Worm (Caenorhabditis elegans) whole organism, L4 larva: ENCODE results near the gene F10C2.4.

Experiments used
- R02D3.7 ChIP-seq: fragments of 150-350 bp; sonication (generic microtip); optimal IDR thresholded peaks from 3 replicates; lab custom pipeline; 2014; ENCODE audit warnings: missing biosample characterization, missing genetic modification characterization
- T20F7.1 ChIP-seq: fragments of 200-800 bp; sonication (Bioruptor generic); optimal IDR thresholded peaks from 2 replicates; lab custom pipeline; 2018; ENCODE audit warnings: mild to moderate bottlenecking, missing genetic modification characterization, missing compliant biosample characterization
- T26A8.4 ChIP-seq: fragments of 200-800 bp; sonication (Bioruptor generic); IDR thresholded peaks from 2 replicates; pipeline ENCODE4 v1.3.6; 2022; ENCODE audit warnings: missing genetic modification characterization, missing compliant biosample characterization
- Y105C5A.15 ChIP-seq: fragments of 200-800 bp; sonication (Bioruptor generic); IDR thresholded peaks from 2 replicates; pipeline ENCODE4 v1.3.6; 2022; ENCODE audit warnings: missing genetic modification characterization, missing compliant biosample characterization
- Y48G9A.11 ChIP-seq: fragments of 200-800 bp; sonication (Bioruptor generic); IDR thresholded peaks from 2 replicates; pipeline ENCODE4 v1.3.6; 2022; ENCODE audit warnings: missing genetic modification reagents, missing genetic modification characterization, missing compliant biosample characterization
- Y75B8A.6 ChIP-seq: fragments of 200-800 bp; sonication (Bioruptor generic); IDR thresholded peaks from 2 replicates; pipeline ENCODE4 v1.3.6; 2022; ENCODE audit warnings: missing genetic modification reagents, missing genetic modification characterization, missing compliant biosample characterization
- ZK337.2 ChIP-seq: fragments of 200-800 bp; sonication (Bioruptor generic); IDR thresholded peaks from 2 replicates; pipeline ENCODE4 v1.3.6; 2022; ENCODE audit warnings: missing genetic modification reagents, missing genetic modification characterization, missing compliant biosample characterization
- ZK546.5 ChIP-seq, 2 experiments: sonication (generic microtip); optimal IDR thresholded peaks; 2 replicates each; lab custom pipeline; 2017; ENCODE audit warnings: missing biosample characterization in 2 of 2, missing genetic modification characterization in 2 of 2
- aha-1 ChIP-seq: fragments of 150-350 bp; peaks from one replicate; lab custom pipeline; 2014; ENCODE audit warnings: missing biosample characterization, missing genetic modification characterization
- ama-1 ChIP-seq: fragments of 150-350 bp; optimal IDR thresholded peaks from 2 replicates; lab custom pipeline; 2014; ENCODE audit warnings: inconsistent platforms, mixed read lengths
- arid-1 ChIP-seq: fragments of 200-800 bp; sonication (Bioruptor generic); conservative IDR thresholded peaks from 2 replicates; pipeline ENCODE4 v1.3.6; 2022; ENCODE audit warnings: missing genetic modification reagents, missing genetic modification characterization, missing compliant biosample characterization
- attf-4 ChIP-seq: sonication (generic microtip); optimal IDR thresholded peaks from 3 replicates; lab custom pipeline; 2017; ENCODE audit warnings: missing biosample characterization, missing genetic modification characterization
- ceh-28 ChIP-seq: fragments of 150-350 bp; optimal IDR thresholded peaks from 2 replicates; lab custom pipeline; 2014; ENCODE audit warnings: missing biosample characterization, missing genetic modification reagents, missing genetic modification characterization
- ceh-62 ChIP-seq: sonication (generic microtip); optimal IDR thresholded peaks from 2 replicates; lab custom pipeline; 2017; ENCODE audit warnings: missing biosample characterization, missing genetic modification characterization
- ctbp-1 ChIP-seq: fragments of 200-800 bp; sonication (Bioruptor generic); IDR thresholded peaks from 2 replicates; pipeline ENCODE4 v1.3.6; 2022; ENCODE audit warnings: missing genetic modification reagents, missing genetic modification characterization, missing compliant biosample characterization
- daf-16 ChIP-seq, 3 experiments: sonication (generic microtip); optimal IDR thresholded peaks; 2 replicates each; lab custom pipeline; 2016 to 2017; ENCODE audit warnings: missing genetic modification characterization in 3 of 3, missing genetic modification reagents in 3 of 3, mild to moderate bottlenecking in 2 of 3, missing compliant biosample characterization in 2 of 3, missing biosample characterization in 1 of 3, moderate library complexity in 1 of 3
- dmd-6 ChIP-seq: fragments of 200-800 bp; sonication (Bioruptor generic); IDR thresholded peaks from 2 replicates; pipeline ENCODE4 v1.3.6; 2022; ENCODE audit warnings: missing genetic modification reagents, missing genetic modification characterization, missing compliant biosample characterization
- duxl-1 ChIP-seq: sonication (generic microtip); optimal IDR thresholded peaks from 2 replicates; lab custom pipeline; 2016; ENCODE audit warnings: mild to moderate bottlenecking, missing genetic modification characterization, moderate library complexity, missing compliant biosample characterization; ENCODE audit not compliant: poor library complexity
- dve-1 ChIP-seq: sonication (generic microtip); optimal IDR thresholded peaks from 2 replicates; lab custom pipeline; 2017; ENCODE audit warnings: antibody characterized with exemption, mild to moderate bottlenecking, missing genetic modification characterization, missing compliant biosample characterization; ENCODE audit not compliant: insufficient read depth
- egl-43 ChIP-seq: fragments of 200-800 bp; sonication (Bioruptor generic); IDR thresholded peaks from 2 replicates; pipeline ENCODE4 v1.3.6; 2022; ENCODE audit warnings: missing genetic modification reagents, missing genetic modification characterization, missing compliant biosample characterization
- fos-1 ChIP-seq: fragments of 150-350 bp; optimal IDR thresholded peaks from 2 replicates; lab custom pipeline; 2014; ENCODE audit warnings: missing biosample characterization, missing genetic modification characterization
- hlh-11 ChIP-seq: fragments of 200-800 bp; sonication (Bioruptor generic); optimal IDR thresholded peaks from 2 replicates; lab custom pipeline; 2018; ENCODE audit warnings: mild to moderate bottlenecking, missing genetic modification characterization, missing compliant biosample characterization
- hmg-1.1 ChIP-seq: fragments of 200-800 bp; sonication (Bioruptor generic); IDR thresholded peaks from 2 replicates; pipeline ENCODE4 v1.3.6; 2022; ENCODE audit warnings: missing genetic modification reagents, missing genetic modification characterization, missing compliant biosample characterization
- jun-1 ChIP-seq: fragments of 150-350 bp; optimal IDR thresholded peaks from 2 replicates; lab custom pipeline; 2014; ENCODE audit warnings: missing biosample characterization, missing genetic modification reagents, missing genetic modification characterization
- lim-7 ChIP-seq: fragments of 200-800 bp; sonication (Bioruptor generic); IDR thresholded peaks from 2 replicates; pipeline ENCODE4 v1.3.6; 2022; ENCODE audit warnings: missing genetic modification characterization, missing compliant biosample characterization
- lin-1 ChIP-seq: fragments of 200-800 bp; sonication (Bioruptor generic); IDR thresholded peaks from 2 replicates; pipeline ENCODE4 v1.3.6; 2022; ENCODE audit warnings: missing genetic modification reagents, missing genetic modification characterization, missing compliant biosample characterization
- lin-13 ChIP-seq: fragments of 150-350 bp; optimal IDR thresholded peaks from 2 replicates; lab custom pipeline; 2014; ENCODE audit warnings: missing biosample characterization, missing genetic modification reagents, missing genetic modification characterization
- lin-39 ChIP-seq: fragments of 150-350 bp; optimal IDR thresholded peaks from 2 replicates; lab custom pipeline; 2014; ENCODE audit warnings: missing biosample characterization, missing genetic modification reagents, missing genetic modification characterization
- lsy-2 ChIP-seq, 2 experiments: fragments of 150-350 bp in 1 of 2; sonication (generic microtip) in 1 of 2; optimal IDR thresholded peaks; 2 replicates each; lab custom pipeline; 2014 to 2017; ENCODE audit warnings: missing biosample characterization in 2 of 2, missing genetic modification characterization in 2 of 2
- madf-5 ChIP-seq, 2 experiments: fragments of 200-800 bp; sonication (Bioruptor generic); IDR thresholded peaks; 2 replicates each; pipeline ENCODE4 v1.3.6; 2022; ENCODE audit warnings: missing compliant biosample characterization in 2 of 2, missing genetic modification characterization in 2 of 2
- madf-9 ChIP-seq: fragments of 200-800 bp; sonication (Bioruptor generic); conservative IDR thresholded peaks from 2 replicates; pipeline ENCODE4 v1.3.6; 2022; ENCODE audit warnings: missing genetic modification reagents, missing genetic modification characterization, missing compliant biosample characterization
- mdl-1 ChIP-seq, 2 experiments: fragments of 150-350 bp in 1 of 2; sonication (generic microtip) in 1 of 2; optimal IDR thresholded peaks; 2 replicates each; lab custom pipeline; 2014 to 2017; ENCODE audit warnings: missing biosample characterization in 2 of 2, missing genetic modification characterization in 2 of 2
- mxl-2 ChIP-seq: fragments of 200-800 bp; sonication (Bioruptor generic); conservative IDR thresholded peaks from 2 replicates; pipeline ENCODE4 v1.3.6; 2022; ENCODE audit warnings: missing genetic modification reagents, missing genetic modification characterization, missing compliant biosample characterization
- nhr-10 ChIP-seq: fragments of 150-350 bp; optimal IDR thresholded peaks from 2 replicates; lab custom pipeline; 2014; ENCODE audit warnings: missing biosample characterization, missing genetic modification characterization
- nhr-111 ChIP-seq: fragments of 200-800 bp; sonication (Bioruptor generic); optimal IDR thresholded peaks from 2 replicates; lab custom pipeline; 2018; ENCODE audit warnings: mild to moderate bottlenecking, missing genetic modification characterization, missing compliant biosample characterization
- nhr-42 ChIP-seq: fragments of 200-800 bp; sonication (Bioruptor generic); IDR thresholded peaks from 2 replicates; pipeline ENCODE4 v1.3.6; 2022; ENCODE audit warnings: missing genetic modification characterization, missing compliant biosample characterization
- nhr-6 ChIP-seq: fragments of 150-350 bp; optimal IDR thresholded peaks from 2 replicates; lab custom pipeline; 2014; ENCODE audit warnings: missing biosample characterization, missing genetic modification characterization
- nhr-77 ChIP-seq: fragments of 150-350 bp; optimal IDR thresholded peaks from 2 replicates; lab custom pipeline; 2014; ENCODE audit warnings: missing biosample characterization, missing genetic modification characterization
- pha-4 ChIP-seq, 2 experiments: fragments of 150-350 bp in 1 of 2; fragments of 200-800 bp in 1 of 2; sonication (Bioruptor generic) in 1 of 2; IDR thresholded peaks in 1 of 2; optimal IDR thresholded peaks in 1 of 2; 2 replicates each; pipeline versions ENCODE4 v1.3.6 to Lab custom; 2014 to 2022; ENCODE audit warnings: missing genetic modification characterization in 2 of 2, missing genetic modification reagents in 2 of 2, missing biosample characterization in 1 of 2, missing compliant biosample characterization in 1 of 2
- php-3 ChIP-seq: fragments of 200-800 bp; sonication (Bioruptor generic); IDR thresholded peaks from 2 replicates; pipeline ENCODE4 v1.3.6; 2022; ENCODE audit warnings: missing genetic modification reagents, missing genetic modification characterization, missing compliant biosample characterization
- sdz-12 ChIP-seq: fragments of 200-800 bp; sonication (Bioruptor generic); optimal IDR thresholded peaks from 2 replicates; lab custom pipeline; 2018; ENCODE audit warnings: mild to moderate bottlenecking, missing genetic modification characterization, missing compliant biosample characterization
- set-16 ChIP-seq: fragments of 200-800 bp; sonication (Bioruptor generic); IDR thresholded peaks from 2 replicates; pipeline ENCODE4 v1.3.6; 2022; ENCODE audit warnings: missing genetic modification reagents, missing genetic modification characterization, missing compliant biosample characterization
- tag-97 ChIP-seq: fragments of 200-800 bp; sonication (Bioruptor generic); IDR thresholded peaks from 2 replicates; pipeline ENCODE4 v1.3.6; 2022; ENCODE audit warnings: missing genetic modification characterization, missing compliant biosample characterization
- tra-1 ChIP-seq: fragments of 200-800 bp; sonication (Bioruptor generic); IDR thresholded peaks from 2 replicates; pipeline ENCODE4 v1.3.6; 2022; ENCODE audit warnings: missing genetic modification reagents, missing genetic modification characterization, missing compliant biosample characterization
- unc-62 ChIP-seq, 3 experiments: fragments of 150-350 bp in 1 of 3; sonication (generic microtip); optimal IDR thresholded peaks in 2 of 3; peaks in 1 of 3; 1 replicate in 1 of 3; 2 replicates in 2 of 3; lab custom pipeline; 2014 to 2017; ENCODE audit warnings: missing biosample characterization in 3 of 3, missing genetic modification characterization in 3 of 3, missing genetic modification reagents in 3 of 3, missing genotype in 1 of 3
- zfp-2 ChIP-seq: sonication (generic microtip); optimal IDR thresholded peaks from 2 replicates; lab custom pipeline; 2016; ENCODE audit warnings: mild to moderate bottlenecking, missing genetic modification characterization, missing compliant biosample characterization
- zip-2 ChIP-seq: fragments of 150-350 bp; optimal IDR thresholded peaks from 2 replicates; lab custom pipeline; 2014; ENCODE audit warnings: missing biosample characterization, missing genetic modification characterization

Gene F10C2.4

DNA sequence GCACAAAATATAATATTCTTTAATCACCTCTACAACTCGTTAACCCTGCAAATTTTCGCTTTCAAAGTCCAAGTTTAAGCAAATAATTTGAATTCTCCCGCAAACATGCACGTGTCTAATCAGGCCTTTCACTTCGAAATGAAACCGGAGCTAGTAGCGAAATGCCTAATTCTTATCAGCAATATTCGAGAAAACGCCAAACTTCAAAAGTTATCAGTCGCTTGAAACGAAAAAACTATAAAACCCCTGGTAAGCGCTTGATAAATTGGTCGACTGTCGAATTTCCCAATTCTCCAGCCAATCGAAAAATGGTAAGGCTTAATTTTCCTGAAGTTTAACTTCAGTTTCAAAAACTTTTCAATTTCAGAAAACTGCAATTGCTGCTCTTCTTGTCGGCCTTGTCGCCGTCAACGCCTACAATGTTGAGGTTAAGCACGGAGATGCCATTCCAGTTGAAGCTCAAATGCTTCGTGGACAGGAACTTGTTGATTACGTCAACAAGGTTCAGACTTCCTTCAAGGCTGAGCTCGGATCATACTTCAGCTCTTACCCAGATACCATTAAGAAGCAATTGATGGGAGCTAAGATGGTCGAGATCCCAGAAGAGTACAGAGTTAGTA lies 38.4 kb upstream of the F10C2.4 start, which contains the start of gene cpr-9 (continued):
- TF ChIP-seq nhr-111 (GFP tag; lab: Kevin White, UChicago) (no peak), nhr-10 (tag; lab: Kevin White, UChicago) (no peak), nhr-6 (peak; percentile 28), lin-13 (GFP tag; lab: Kevin White, UChicago) (no peak), hmg-1.1 (GFP tag; lab: Robert Waterston, UW) (no peak), T26A8.4 (peak; percentile 67), zip-2 (tag; lab: Kevin White, UChicago) (no peak), T20F7.1 (no peak), mdl-1 (tag; optimal IDR thresholded peaks at IDR 0.05; lab: Kevin White, UChicago) (peak in 1 of 2 experiments; percentile 44), nhr-42 (GFP tag; lab: Robert Waterston, UW) (0 out of 2 replicates have a peak, but pooled peaks have one; percentile 10), daf-16 (GFP tag; optimal IDR thresholded peaks at IDR 0.05; lab: Kevin White, UChicago) (no peak), daf-16 (tag; optimal IDR thresholded peaks at IDR 0.05; lab: Kevin White, UChicago) (peak; percentile 65), lin-1 (no peak), tag-97 (GFP tag; lab: Robert Waterston, UW) (no peak), lin-39 (tag; lab: Kevin White, UChicago) (no peak), ZK337.2 (GFP tag; lab: Robert Waterston, UW) (no peak), pha-4 (GFP tag; IDR thresholded peaks at IDR 0.05; lab: Robert Waterston, UW) (no peak), pha-4 (tag; optimal IDR thresholded peaks at IDR 0.05; lab: Kevin White, UChicago) (no peak), arid-1 (no peak), sdz-12 (GFP tag; lab: Kevin White, UChicago) (no peak), Y48G9A.11 (no peak), ama-1 (lab: Kevin White, UChicago) (peak; percentile 45), ceh-62 (tag; lab: Kevin White, UChicago) (no peak), madf-9 (GFP tag; lab: Robert Waterston, UW) (no peak), ctbp-1 (GFP tag; lab: Robert Waterston, UW) (no peak), php-3 (peak; percentile 40; the same call in 1 of the 2 replicates), dmd-6 (peak; percentile 56), madf-5 (GFP tag; IDR thresholded peaks at IDR 0.05; lab: Robert Waterston, UW) (no peak), aha-1 (tag; lab: Kevin White, UChicago) (peak; percentile 73), egl-43 (GFP tag; lab: Robert Waterston, UW) (no peak), zfp-2 (tag; lab: Kevin White, UChicago) (no peak), mxl-2 (no peak), jun-1 (tag; lab: Kevin White, UChicago) (no peak), nhr-77 (no peak)

DNA sequence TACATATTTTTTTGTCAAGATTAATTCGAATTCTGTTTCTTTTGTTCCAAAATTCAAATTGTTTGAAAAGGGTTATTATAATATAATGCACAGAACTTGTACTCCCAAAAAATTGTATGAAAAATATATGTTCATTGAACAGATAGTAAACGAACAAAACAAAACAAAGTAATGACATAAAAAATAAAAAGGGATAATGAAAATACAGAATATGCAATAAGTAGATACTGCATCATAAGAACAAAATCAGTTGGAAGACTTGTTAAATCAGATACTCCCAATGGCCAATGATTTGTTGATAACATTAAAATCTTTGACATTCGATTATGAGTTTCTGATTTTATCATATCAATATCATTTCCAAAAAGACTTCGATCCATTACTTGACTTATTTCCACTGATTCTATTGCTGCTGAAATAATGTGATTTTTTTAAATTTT lies 36.8 kb upstream of the F10C2.4 start:
- peak; percentile 55 for TF ChIP-seq fos-1 (tag; lab: Kevin White, UChicago)
- peak in 1 of 2 experiments; percentile 7 for TF ChIP-seq mdl-1 (tag; optimal IDR thresholded peaks at IDR 0.05; lab: Kevin White, UChicago)
- TF ChIP-seq lsy-2 (tag; optimal IDR thresholded peaks at IDR 0.05; lab: Kevin White, UChicago) = peak in 1 of 2 experiments; percentile 16
- no peak for TF ChIP-seq duxl-1 (tag; lab: Kevin White, UChicago)
- peak; percentile 37 for TF ChIP-seq dmd-6
- TF ChIP-seq arid-1 = 0 out of 2 replicates have a peak, but pooled peaks have one; percentile 37
- peak; percentile 66 for TF ChIP-seq attf-4 (tag; lab: Kevin White, UChicago)
- 0 out of 2 replicates have a peak, but pooled peaks have one; percentile 17 for TF ChIP-seq php-3
- TF ChIP-seq dve-1 (tag; lab: Kevin White, UChicago) = peak; percentile 39
- TF ChIP-seq unc-62 (GFP tag; optimal IDR thresholded peaks at IDR 0.05 in 1 of 2; lab: Kevin White, UChicago) = peak in 1 of 2 experiments; percentile 91
- TF ChIP-seq unc-62 (tag; optimal IDR thresholded peaks at IDR 0.05; lab: Kevin White, UChicago) = no peak
- TF ChIP-seq T26A8.4 = peak; percentile 69; the same call in 1 of the 2 replicates
- peak; percentile 85 for TF ChIP-seq Y105C5A.15 (GFP tag; lab: Robert Waterston, UW)
- TF ChIP-seq R02D3.7 (tag; lab: Kevin White, UChicago) = peak; percentile 32
- peak; percentile 88 for TF ChIP-seq Y75B8A.6 (GFP tag; lab: Robert Waterston, UW)
- TF ChIP-seq set-16 = no peak
- TF ChIP-seq lim-7 (GFP tag; lab: Robert Waterston, UW) = 0 out of 2 replicates have a peak, but pooled peaks have one; percentile 17
- TF ChIP-seq ZK546.5 (tag; optimal IDR thresholded peaks at IDR 0.05; lab: Kevin White, UChicago) = no peak
- peak; percentile 32 for TF ChIP-seq aha-1 (tag; lab: Kevin White, UChicago)
- TF ChIP-seq hlh-11 = peak; percentile 15
- peak; percentile 74 for TF ChIP-seq T20F7.1
- no peak for TF ChIP-seq daf-16 (GFP tag; optimal IDR thresholded peaks at IDR 0.05; lab: Kevin White, UChicago)
- TF ChIP-seq daf-16 (tag; optimal IDR thresholded peaks at IDR 0.05; lab: Kevin White, UChicago) = peak; percentile 53
- TF ChIP-seq ceh-28 = no peak
- 0 out of 2 replicates have a peak, but pooled peaks have one; percentile 59 for TF ChIP-seq tra-1 (GFP tag; lab: Robert Waterston, UW)
